Fruit fly (Drosophila melanogaster) whole organism, embryonic: Measurements from ENCODE around the gene LPCAT.

ENCODE experiments used
- ATbp ChIP-seq: fragments of 200-800 bp; sonication (Bioruptor generic); optimal IDR thresholded peaks from 2 replicates; lab custom pipeline; 2017; ENCODE audit warnings: missing biosample characterization, mild to moderate bottlenecking, missing genetic modification characterization, missing genetic modification reagents
- CG1024 ChIP-seq: fragments of 200-800 bp; sonication (Bioruptor generic); IDR thresholded peaks from 2 replicates; pipeline ENCODE4 v1.3.6; 2022; ENCODE audit warnings: missing biosample characterization, missing genetic modification characterization
- CG12659 ChIP-seq: fragments of 200-800 bp; sonication (Bioruptor generic); optimal IDR thresholded peaks from 3 replicates; lab custom pipeline; 2017; ENCODE audit warnings: mild to moderate bottlenecking, missing biosample characterization, missing genetic modification reagents, missing genetic modification characterization
- CG12942 ChIP-seq: fragments of 200-800 bp; sonication (Bioruptor generic); optimal IDR thresholded peaks from 3 replicates; lab custom pipeline; 2016; ENCODE audit warnings: missing biosample characterization, missing genetic modification characterization
- CG13424 ChIP-seq: fragments of 200-800 bp; sonication (Bioruptor generic); optimal IDR thresholded peaks from 2 replicates; lab custom pipeline; 2019; ENCODE audit warnings: missing biosample characterization, mild to moderate bottlenecking, missing genetic modification characterization, moderate library complexity
- CG17359 ChIP-seq: fragments of 200-800 bp; sonication (Bioruptor generic); optimal IDR thresholded peaks from 3 replicates; lab custom pipeline; 2018; ENCODE audit warnings: missing biosample characterization, mild to moderate bottlenecking, missing genetic modification characterization, moderate library complexity
- CG17361 ChIP-seq: fragments of 200-800 bp; sonication (Bioruptor generic); IDR thresholded peaks from 3 replicates; pipeline ENCODE4 v1.3.6; 2022; ENCODE audit warnings: missing biosample characterization, missing genetic modification characterization
- CG17612 ChIP-seq: fragments of 200-800 bp; sonication (Bioruptor generic); IDR thresholded peaks from 2 replicates; pipeline ENCODE4 v1.3.6; 2022; ENCODE audit warnings: missing biosample characterization, missing genetic modification characterization
- CG18619 ChIP-seq: fragments of 200-800 bp; sonication (Bioruptor generic); optimal IDR thresholded peaks from 3 replicates; lab custom pipeline; 2017; ENCODE audit warnings: missing biosample characterization, mild to moderate bottlenecking, missing genetic modification characterization
- CG2875 ChIP-seq: fragments of 200-800 bp; sonication (Bioruptor generic); optimal IDR thresholded peaks from 2 replicates; lab custom pipeline; 2017; ENCODE audit warnings: missing biosample characterization, mild to moderate bottlenecking, missing genetic modification characterization, missing genetic modification reagents
- CG31388 ChIP-seq: fragments of 200-800 bp; sonication (Bioruptor generic); optimal IDR thresholded peaks from 2 replicates; lab custom pipeline; 2016; ENCODE audit warnings: missing biosample characterization, missing genetic modification characterization
- CG4617 ChIP-seq: fragments of 200-800 bp; sonication (Bioruptor generic); optimal IDR thresholded peaks from 3 replicates; lab custom pipeline; 2016; ENCODE audit warnings: missing biosample characterization, missing genetic modification characterization, borderline replicate concordance
- CG5245 ChIP-seq: fragments of 200-800 bp; sonication (Bioruptor generic); optimal IDR thresholded peaks from 3 replicates; lab custom pipeline; 2016; ENCODE audit warnings: missing biosample characterization, missing genetic modification characterization
- CG6254 ChIP-seq: fragments of 200-800 bp; sonication (Bioruptor generic); optimal IDR thresholded peaks from 3 replicates; lab custom pipeline; 2017; ENCODE audit warnings: mild to moderate bottlenecking, missing biosample characterization, missing genetic modification reagents, missing genetic modification characterization
- CG6654 ChIP-seq: fragments of 200-800 bp; sonication (Bioruptor generic); optimal IDR thresholded peaks from 2 replicates; lab custom pipeline; 2017; ENCODE audit warnings: missing biosample characterization, mild to moderate bottlenecking, missing genetic modification characterization
- CG7357 ChIP-seq: fragments of 200-800 bp; sonication (Bioruptor generic); IDR thresholded peaks from 3 replicates; pipeline ENCODE4 v1.3.6; 2022; ENCODE audit warnings: missing biosample characterization, missing genetic modification characterization
- CG7839 ChIP-seq: fragments of 200-800 bp; sonication (Bioruptor generic); optimal IDR thresholded peaks from 3 replicates; lab custom pipeline; 2018; ENCODE audit warnings: missing biosample characterization, mild to moderate bottlenecking, missing genetic modification characterization, moderate library complexity
- CG8359 ChIP-seq: fragments of 200-800 bp; sonication (Bioruptor generic); optimal IDR thresholded peaks from 2 replicates; lab custom pipeline; 2017; ENCODE audit warnings: missing biosample characterization, mild to moderate bottlenecking, missing genetic modification characterization, borderline replicate concordance
- CG9727 ChIP-seq: fragments of 200-800 bp; sonication (Bioruptor generic); optimal IDR thresholded peaks from 3 replicates; lab custom pipeline; 2017; ENCODE audit warnings: missing biosample characterization, mild to moderate bottlenecking, missing genetic modification characterization
- Camta ChIP-seq: fragments of 200-800 bp; sonication (Bioruptor generic); optimal IDR thresholded peaks from 2 replicates; lab custom pipeline; 2016; ENCODE audit warnings: missing biosample characterization, missing genetic modification characterization
- Deaf1 ChIP-seq: fragments of 200-800 bp; optimal IDR thresholded peaks from 3 replicates; lab custom pipeline; 2019; ENCODE audit warnings: missing biosample characterization, mild to moderate bottlenecking, missing genetic modification characterization, moderate library complexity
- Dip3 ChIP-seq: fragments of 200-800 bp; sonication (Bioruptor generic); optimal IDR thresholded peaks from 3 replicates; lab custom pipeline; 2016; ENCODE audit warnings: missing biosample characterization, missing genetic modification characterization
- Eip74EF ChIP-seq, 2 experiments: fragments of 200-800 bp in 1 of 2; fragments of >200 bp in 1 of 2; sonication (Bioruptor generic) in 1 of 2; optimal IDR thresholded peaks; 2 replicates each; lab custom pipeline; 2017 to 2019; ENCODE audit warnings: missing biosample characterization in 2 of 2, missing genetic modification characterization in 2 of 2, mild to moderate bottlenecking in 1 of 2, moderate library complexity in 1 of 2
- Gsc ChIP-seq: fragments of 200-800 bp; sonication (Bioruptor generic); IDR thresholded peaks from 2 replicates; pipeline ENCODE4 v1.3.6; 2022; ENCODE audit warnings: missing biosample characterization, missing genetic modification characterization
- H2.0 ChIP-seq: fragments of 200-800 bp; sonication (Bioruptor generic); IDR thresholded peaks from 2 replicates; pipeline ENCODE4 v1.3.6; 2022; ENCODE audit warnings: missing biosample characterization, missing genetic modification characterization
- MTF-1 ChIP-seq: fragments of 200-800 bp; sonication (Bioruptor generic); optimal IDR thresholded peaks from 2 replicates; lab custom pipeline; 2018; ENCODE audit warnings: missing biosample characterization, mild to moderate bottlenecking, missing genetic modification characterization, borderline replicate concordance
- Max ChIP-seq: fragments of 200-800 bp; sonication (Bioruptor generic); optimal IDR thresholded peaks from 2 replicates; lab custom pipeline; 2016; ENCODE audit warnings: missing biosample characterization, mild to moderate bottlenecking, missing genetic modification characterization
- Meics ChIP-seq: fragments of 200-800 bp; sonication (Bioruptor generic); optimal IDR thresholded peaks from 2 replicates; lab custom pipeline; 2017; ENCODE audit warnings: missing biosample characterization, mild to moderate bottlenecking, missing genetic modification characterization
- NC2β ChIP-seq: fragments of 200-800 bp; sonication (Bioruptor generic); optimal IDR thresholded peaks from 2 replicates; lab custom pipeline; 2016; ENCODE audit warnings: missing biosample characterization, missing genetic modification characterization
- Nf-YB ChIP-seq: fragments of 200-800 bp; sonication (Bioruptor generic); optimal IDR thresholded peaks from 3 replicates; lab custom pipeline; 2019; ENCODE audit warnings: missing biosample characterization, mild to moderate bottlenecking, missing genetic modification characterization, moderate library complexity
- Nf-YC ChIP-seq: fragments of 200-800 bp; optimal IDR thresholded peaks from 3 replicates; lab custom pipeline; 2019; ENCODE audit warnings: missing biosample characterization, mild to moderate bottlenecking, missing genetic modification characterization, moderate library complexity
- Oli ChIP-seq: fragments of 200-800 bp; sonication (Bioruptor generic); optimal IDR thresholded peaks from 2 replicates; lab custom pipeline; 2018; ENCODE audit warnings: missing biosample characterization, mild to moderate bottlenecking, missing genetic modification characterization, moderate library complexity
- Ravus ChIP-seq: fragments of 200-800 bp; sonication (Bioruptor generic); IDR thresholded peaks from 2 replicates; pipeline ENCODE4 v1.3.6; 2022; ENCODE audit warnings: missing biosample characterization, missing genetic modification characterization
- Sox100B ChIP-seq: fragments of 200-800 bp; sonication (Bioruptor generic); optimal IDR thresholded peaks from 3 replicates; lab custom pipeline; 2018; ENCODE audit warnings: missing biosample characterization, mild to moderate bottlenecking, missing genetic modification characterization
- Sox102F ChIP-seq: fragments of 200-800 bp; sonication (Bioruptor generic); optimal IDR thresholded peaks from 2 replicates; lab custom pipeline; 2018; ENCODE audit warnings: missing biosample characterization, mild to moderate bottlenecking, missing genetic modification characterization, moderate library complexity
- TFAM ChIP-seq: fragments of 200-800 bp; sonication (Bioruptor generic); optimal IDR thresholded peaks from 2 replicates; lab custom pipeline; 2017; ENCODE audit warnings: missing biosample characterization, missing genetic modification characterization, inconsistent platforms
- ci ChIP-seq: fragments of 200-800 bp; sonication (Bioruptor generic); IDR thresholded peaks from 3 replicates; pipeline ENCODE4 v1.3.6; 2022; ENCODE audit warnings: missing biosample characterization, missing genetic modification characterization
- crc ChIP-seq: fragments of 200-800 bp; sonication (Bioruptor generic); optimal IDR thresholded peaks from 2 replicates; lab custom pipeline; 2016; ENCODE audit warnings: missing biosample characterization, missing genetic modification characterization
- da ChIP-seq: fragments of 200-800 bp; sonication (Bioruptor generic); optimal IDR thresholded peaks from 2 replicates; lab custom pipeline; 2016; ENCODE audit warnings: missing biosample characterization, missing genetic modification characterization
- dm ChIP-seq: fragments of 200-800 bp; sonication (Bioruptor generic); optimal IDR thresholded peaks from 3 replicates; lab custom pipeline; 2016; ENCODE audit warnings: missing biosample characterization, missing genetic modification characterization
- en ChIP-seq: fragments of 200-800 bp; sonication (Bioruptor generic); optimal IDR thresholded peaks from 2 replicates; lab custom pipeline; 2016; ENCODE audit warnings: missing biosample characterization, missing genetic modification characterization
- gt ChIP-seq: fragments of 200-800 bp; sonication (Bioruptor generic); IDR thresholded peaks from 2 replicates; pipeline ENCODE4 v1.3.6; 2022; ENCODE audit warnings: missing biosample characterization, missing genetic modification characterization
- hkb ChIP-seq, 2 experiments: fragments of 200-800 bp in 1 of 2; fragments of >200 bp in 1 of 2; sonication (Bioruptor generic) in 1 of 2; IDR thresholded peaks in 1 of 2; optimal IDR thresholded peaks in 1 of 2; 2 replicates each; pipeline versions ENCODE4 v1.3.6 to Lab custom; 2017 to 2022; ENCODE audit warnings: missing biosample characterization in 1 of 2, missing genetic modification characterization in 1 of 2
- mirr ChIP-seq: fragments of 200-800 bp; sonication (Bioruptor generic); optimal IDR thresholded peaks from 3 replicates; lab custom pipeline; 2018; ENCODE audit warnings: missing biosample characterization, mild to moderate bottlenecking, missing genetic modification characterization
- nerfin-2 ChIP-seq: fragments of 200-800 bp; sonication (Bioruptor generic); IDR thresholded peaks from 2 replicates; pipeline ENCODE4 v1.3.6; 2022; ENCODE audit warnings: missing biosample characterization, missing genetic modification characterization; ENCODE audit not compliant: partially characterized antibody
- sob ChIP-seq: fragments of 200-800 bp; sonication (Bioruptor generic); IDR thresholded peaks from 2 replicates; pipeline ENCODE4 v1.3.6; 2022; ENCODE audit warnings: missing biosample characterization, missing genetic modification characterization
- ttk ChIP-seq: fragments of 200-800 bp; sonication (Bioruptor generic); IDR thresholded peaks from 2 replicates; pipeline ENCODE4 v2.1.2; 2022; ENCODE audit warnings: missing biosample characterization, missing genetic modification characterization
- wor ChIP-seq: fragments of 200-800 bp; sonication (Bioruptor generic); IDR thresholded peaks from 2 replicates; pipeline ENCODE4 v1.3.6; 2022; ENCODE audit warnings: missing biosample characterization, missing genetic modification characterization
- yki ChIP-seq: fragments of >200 bp; optimal IDR thresholded peaks from 3 replicates; lab custom pipeline; 2018

LPCAT gene

DNA sequence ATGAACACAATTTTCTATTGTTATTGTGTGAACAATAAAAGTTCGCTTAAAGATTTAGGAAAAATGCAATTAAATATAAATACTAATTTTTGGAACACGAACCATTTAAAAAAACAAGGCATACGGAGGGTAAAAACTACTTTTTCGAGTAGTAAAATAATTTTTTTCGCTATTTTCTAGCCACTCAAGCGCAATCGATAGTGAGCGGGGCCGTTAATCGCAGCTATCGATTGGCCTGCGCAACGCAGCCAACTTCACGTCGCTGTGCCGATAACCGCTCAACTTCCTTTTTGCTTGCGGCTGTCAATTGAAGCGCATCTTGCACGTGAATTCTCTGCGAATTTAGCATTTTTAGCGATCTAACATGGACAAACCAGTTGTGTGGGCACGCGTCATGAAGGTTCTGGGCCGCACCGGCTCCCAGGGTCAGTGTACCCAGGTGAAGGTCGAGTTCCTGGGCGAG, 25.4 kb downstream of the LPCAT start, which contains the start of gene RpS28b (continued):
- TF ChIP-seq CG9727 (GFP tag; lab: Kevin White, UChicago) (peak; percentile 91), CG8359 (GFP tag; lab: Kevin White, UChicago) (peak; percentile 81), mirr (GFP tag; lab: Kevin White, UChicago) (peak; percentile 96), yki (lab: Kevin White, UChicago) (no peak), H2.0 (peak; percentile 88), gt (GFP tag; lab: Robert Waterston, UW) (peak; percentile 81), CG18619 (GFP tag; lab: Kevin White, UChicago) (peak; percentile 94), Deaf1 (no peak), Camta (GFP tag; lab: Kevin White, UChicago) (peak; percentile 85), Sox102F (no peak), CG5245 (GFP tag; lab: Kevin White, UChicago) (peak; percentile 78), sob (peak; percentile 94), CG12942 (peak; percentile 65), Gsc (GFP tag; lab: Robert Waterston, UW) (no peak; the same call in 1 of the 2 replicates), MTF-1 (GFP tag; lab: Kevin White, UChicago) (peak; percentile 98), Nf-YC (tag; lab: Kevin White, UChicago) (peak; percentile 48), Eip74EF (GFP tag; optimal IDR thresholded peaks at IDR 0.05; lab: Kevin White, UChicago) (peak in 1 of 2 experiments; percentile 61), Sox100B (peak; percentile 88), crc (GFP tag; lab: Kevin White, UChicago) (peak; percentile 69), Nf-YB (GFP tag; lab: Kevin White, UChicago) (peak; percentile 52), dm (GFP tag; lab: Kevin White, UChicago) (peak; percentile 92), ci (GFP tag; lab: Robert Waterston, UW) (peak; percentile 98), hkb (optimal IDR thresholded peaks at IDR 0.05; lab: Kevin White, UChicago) (no peak), hkb (GFP tag; IDR thresholded peaks at IDR 0.05; lab: Robert Waterston, UW) (peak; percentile 81), nerfin-2 (GFP tag; lab: Robert Waterston, UW) (peak; percentile 52; the same call in 1 of the 2 replicates), CG6254 (GFP tag; lab: Kevin White, UChicago) (peak; percentile 52), CG4617 (GFP tag; lab: Kevin White, UChicago) (peak; percentile 57), CG2875 (GFP tag; lab: Kevin White, UChicago) (peak; percentile 90), CG31388 (GFP tag; lab: Kevin White, UChicago) (peak; percentile 7), Max (peak; percentile 73), Ravus (GFP tag; lab: Robert Waterston, UW) (no peak; the same call in 1 of the 2 replicates), NC2β (GFP tag; lab: Kevin White, UChicago) (peak; percentile 94), CG7357 (peak; percentile 53; the same call in 2 of the 3 replicates), en (GFP tag; lab: Kevin White, UChicago) (peak; percentile 80), Dip3 (GFP tag; lab: Kevin White, UChicago) (peak; percentile 85), CG17359 (peak; percentile 88), CG17361 (peak; percentile 71), da (GFP tag; lab: Kevin White, UChicago) (peak; percentile 78), ATbp (GFP tag; lab: Kevin White, UChicago) (peak; percentile 91), CG6654 (GFP tag; lab: Kevin White, UChicago) (peak; percentile 80), TFAM (GFP tag; lab: Kevin White, UChicago) (peak; percentile 66), Oli (peak; percentile 72), CG13424 (tag; lab: Kevin White, UChicago) (peak; percentile 40), Meics (GFP tag; lab: Kevin White, UChicago) (peak; percentile 95), CG17612 (GFP tag; lab: Robert Waterston, UW) (peak; percentile 81), wor (peak; percentile 14; the same call in 1 of the 2 replicates), ttk (peak; percentile 90), CG1024 (GFP tag; lab: Robert Waterston, UW) (peak; percentile 92), CG12659 (peak; percentile 93), CG7839 (tag; lab: Kevin White, UChicago) (peak; percentile 78)
